Fruit fly (Drosophila melanogaster) whole organism, embryonic: ENCODE results near the gene CG43896.

Experiments
- Ada2b ChIP-seq: fragments of 200-800 bp; sonication (Bioruptor generic); IDR thresholded peaks from 2 replicates; pipeline ENCODE4 v1.3.6; 2022; ENCODE audit warnings: missing biosample characterization, missing genetic modification characterization
- Blimp-1 ChIP-seq: fragments of 200-800 bp; sonication (Bioruptor generic); optimal IDR thresholded peaks from 3 replicates; lab custom pipeline; 2018; ENCODE audit warnings: missing biosample characterization, missing genetic modification characterization, mild to moderate bottlenecking, moderate library complexity, missing genetic modification reagents
- CG10979 ChIP-seq: fragments of 200-800 bp; sonication (Bioruptor generic); optimal IDR thresholded peaks from 2 replicates; lab custom pipeline; 2018; ENCODE audit warnings: missing biosample characterization, mild to moderate bottlenecking, missing genetic modification characterization, moderate library complexity
- CG11504 ChIP-seq: fragments of 200-800 bp; sonication (Bioruptor generic); optimal IDR thresholded peaks from 3 replicates; lab custom pipeline; 2019; ENCODE audit warnings: missing biosample characterization, mild to moderate bottlenecking, missing genetic modification characterization, moderate library complexity
- CG11695 ChIP-seq: fragments of 200-800 bp; sonication (Bioruptor generic); IDR thresholded peaks from 3 replicates; pipeline ENCODE4 v1.3.6; 2022; ENCODE audit warnings: missing biosample characterization, missing genetic modification characterization
- CG14014 ChIP-seq: fragments of 200-800 bp; sonication (Bioruptor generic); IDR thresholded peaks from 2 replicates; pipeline ENCODE4 v1.3.6; 2022; ENCODE audit warnings: missing biosample characterization, missing genetic modification characterization
- CG1529 ChIP-seq: fragments of 200-800 bp; sonication (Bioruptor generic); optimal IDR thresholded peaks from 3 replicates; lab custom pipeline; 2018; ENCODE audit warnings: missing biosample characterization, missing genetic modification characterization
- CG1603 ChIP-seq: fragments of 200-800 bp; sonication (Bioruptor generic); optimal IDR thresholded peaks from 2 replicates; lab custom pipeline; 2019; ENCODE audit warnings: missing biosample characterization, mild to moderate bottlenecking, missing genetic modification characterization, moderate library complexity
- CG17359 ChIP-seq: fragments of 200-800 bp; sonication (Bioruptor generic); optimal IDR thresholded peaks from 3 replicates; lab custom pipeline; 2018; ENCODE audit warnings: missing biosample characterization, mild to moderate bottlenecking, missing genetic modification characterization, moderate library complexity
- CG1792 ChIP-seq: fragments of 200-800 bp; sonication (Bioruptor generic); optimal IDR thresholded peaks from 2 replicates; lab custom pipeline; 2016; ENCODE audit warnings: missing biosample characterization, missing genetic modification characterization
- CG18476 ChIP-seq: fragments of 200-800 bp; sonication (Bioruptor generic); optimal IDR thresholded peaks from 2 replicates; lab custom pipeline; 2016; ENCODE audit warnings: missing biosample characterization, mild to moderate bottlenecking, missing genetic modification characterization
- CG2712 ChIP-seq: fragments of 200-800 bp; optimal IDR thresholded peaks from 3 replicates; lab custom pipeline; 2019; ENCODE audit warnings: missing biosample characterization, mild to moderate bottlenecking, missing genetic modification characterization, moderate library complexity
- CG30020 ChIP-seq: fragments of 200-800 bp; optimal IDR thresholded peaks from 2 replicates; lab custom pipeline; 2019; ENCODE audit warnings: missing biosample characterization, mild to moderate bottlenecking, missing genetic modification characterization, moderate library complexity
- CG42726 ChIP-seq: fragments of 200-800 bp; sonication (Bioruptor generic); IDR thresholded peaks from 2 replicates; pipeline ENCODE4 v1.3.6; 2022; ENCODE audit warnings: missing biosample characterization, missing genetic modification characterization; ENCODE audit not compliant: partially characterized antibody
- CG4404 ChIP-seq: fragments of 200-800 bp; sonication (Bioruptor generic); IDR thresholded peaks from 2 replicates; pipeline ENCODE4 v1.3.6; 2022; ENCODE audit warnings: missing biosample characterization, missing genetic modification characterization
- CG6683 ChIP-seq: fragments of 200-800 bp; sonication (Bioruptor generic); optimal IDR thresholded peaks from 2 replicates; lab custom pipeline; 2017; ENCODE audit warnings: missing biosample characterization, mild to moderate bottlenecking, missing genetic modification characterization, missing genetic modification reagents
- CG7786 ChIP-seq: fragments of 200-800 bp; sonication (Bioruptor generic); optimal IDR thresholded peaks from 2 replicates; lab custom pipeline; 2016; ENCODE audit warnings: missing biosample characterization, missing genetic modification characterization
- Drgx ChIP-seq: fragments of 200-800 bp; sonication (Bioruptor generic); IDR thresholded peaks from 2 replicates; pipeline ENCODE4 v1.3.6; 2022; ENCODE audit warnings: missing biosample characterization, missing genetic modification characterization
- Ets65A ChIP-seq: fragments of 200-800 bp; sonication (Bioruptor generic); peaks from one replicate; lab custom pipeline; 2016; ENCODE audit warnings: missing biosample characterization, missing genetic modification characterization
- Hmr ChIP-seq: fragments of 200-800 bp; sonication (Bioruptor generic); optimal IDR thresholded peaks from 3 replicates; lab custom pipeline; 2017; ENCODE audit warnings: mild to moderate bottlenecking, missing biosample characterization, missing genetic modification reagents, missing genetic modification characterization
- Opbp ChIP-seq: fragments of 200-800 bp; sonication (Bioruptor generic); IDR thresholded peaks from 3 replicates; pipeline ENCODE4 v1.3.6; 2022; ENCODE audit warnings: missing biosample characterization, missing genetic modification characterization; ENCODE audit not compliant: partially characterized antibody
- Sox102F ChIP-seq: fragments of 200-800 bp; sonication (Bioruptor generic); optimal IDR thresholded peaks from 2 replicates; lab custom pipeline; 2018; ENCODE audit warnings: missing biosample characterization, mild to moderate bottlenecking, missing genetic modification characterization, moderate library complexity
- Spps ChIP-seq: fragments of 200-800 bp; sonication (Bioruptor generic); optimal IDR thresholded peaks from 2 replicates; lab custom pipeline; 2018; ENCODE audit warnings: missing biosample characterization, mild to moderate bottlenecking, missing genetic modification characterization
- Ssrp ChIP-seq: fragments of 200-800 bp; sonication (Bioruptor generic); optimal IDR thresholded peaks from 2 replicates; lab custom pipeline; 2018; ENCODE audit warnings: missing biosample characterization, mild to moderate bottlenecking, missing genetic modification characterization, moderate library complexity
- Usf ChIP-seq: fragments of 200-800 bp; sonication (Bioruptor generic); optimal IDR thresholded peaks from 2 replicates; lab custom pipeline; 2017; ENCODE audit warnings: missing genotype, missing biosample characterization, missing genetic modification characterization
- Xrp1 ChIP-seq: fragments of 200-800 bp; sonication (Bioruptor generic); IDR thresholded peaks from 2 replicates; pipeline ENCODE4 v1.3.6; 2022; ENCODE audit warnings: missing biosample characterization, missing genetic modification characterization
- bsh ChIP-seq, 2 experiments: fragments of 200-800 bp; sonication (Bioruptor generic); optimal IDR thresholded peaks; 2 replicates each; lab custom pipeline; 2017 to 2018; ENCODE audit warnings: mild to moderate bottlenecking in 2 of 2, missing biosample characterization in 2 of 2, missing genetic modification characterization in 2 of 2, moderate library complexity in 1 of 2
- crol ChIP-seq: fragments of 200-800 bp; sonication (Bioruptor generic); IDR thresholded peaks from 2 replicates; pipeline ENCODE4 v1.3.6; 2022; ENCODE audit warnings: missing biosample characterization, missing genetic modification characterization
- dan ChIP-seq: fragments of 200-800 bp; sonication (Bioruptor generic); IDR thresholded peaks from 2 replicates; pipeline ENCODE4 v1.3.6; 2022; ENCODE audit warnings: missing biosample characterization, missing genetic modification characterization
- dmrt11E ChIP-seq: fragments of 200-800 bp; sonication (Bioruptor generic); optimal IDR thresholded peaks from 3 replicates; lab custom pipeline; 2018; ENCODE audit warnings: missing biosample characterization, mild to moderate bottlenecking, missing genetic modification characterization, moderate library complexity
- esg ChIP-seq: fragments of 200-800 bp; sonication (Bioruptor generic); conservative IDR thresholded peaks from 2 replicates; pipeline ENCODE4 v1.3.6; 2022; ENCODE audit warnings: missing biosample characterization, missing genetic modification characterization
- fd102C ChIP-seq: fragments of 200-800 bp; sonication (Bioruptor generic); optimal IDR thresholded peaks from 2 replicates; lab custom pipeline; 2018; ENCODE audit warnings: missing biosample characterization, mild to moderate bottlenecking, missing genetic modification characterization, moderate library complexity
- fd96Cb ChIP-seq: fragments of 200-800 bp; sonication (Bioruptor generic); optimal IDR thresholded peaks from 2 replicates; lab custom pipeline; 2018; ENCODE audit warnings: missing biosample characterization, mild to moderate bottlenecking, missing genetic modification characterization, moderate library complexity
- gem ChIP-seq: fragments of 200-800 bp; sonication (Bioruptor generic); optimal IDR thresholded peaks from 2 replicates; lab custom pipeline; 2019; ENCODE audit warnings: missing biosample characterization, mild to moderate bottlenecking, missing genetic modification characterization, moderate library complexity
- hb ChIP-seq: fragments of 200-800 bp; sonication (Bioruptor generic); IDR thresholded peaks from 3 replicates; pipeline ENCODE4 v1.3.6; 2022; ENCODE audit warnings: missing biosample characterization, missing genetic modification characterization; ENCODE audit not compliant: partially characterized antibody
- jumu ChIP-seq: fragments of 200-800 bp; sonication (Bioruptor generic); optimal IDR thresholded peaks from 3 replicates; lab custom pipeline; 2016; ENCODE audit warnings: missing biosample characterization, missing genetic modification characterization
- nom ChIP-seq: fragments of 200-800 bp; sonication (Bioruptor generic); optimal IDR thresholded peaks from 2 replicates; lab custom pipeline; 2017; ENCODE audit warnings: missing biosample characterization, missing genetic modification characterization, mild to moderate bottlenecking, moderate library complexity, missing genetic modification reagents
- prd ChIP-seq, 3 experiments: fragments of >200 bp in 2 of 3; fragments of 200-800 bp in 1 of 3; sonication (Bioruptor generic) in 1 of 3; optimal IDR thresholded peaks in 2 of 3; IDR thresholded peaks in 1 of 3; 2 replicates in 2 of 3; 3 replicates in 1 of 3; pipeline versions ENCODE4 v1.3.6 to Lab custom; 2017 to 2022; ENCODE audit warnings: missing biosample characterization in 1 of 3, missing genetic modification characterization in 1 of 3
- row ChIP-seq: fragments of 200-800 bp; sonication (Bioruptor generic); IDR thresholded peaks from 3 replicates; pipeline ENCODE4 v1.3.6; 2022; ENCODE audit warnings: missing biosample characterization, missing genetic modification characterization
- sens ChIP-seq: fragments of 200-800 bp; sonication (Bioruptor generic); peaks from one replicate; lab custom pipeline; 2016; ENCODE audit warnings: missing biosample characterization, missing genetic modification characterization
- slp2 ChIP-seq: fragments of 200-800 bp; sonication (Bioruptor generic); optimal IDR thresholded peaks from 2 replicates; lab custom pipeline; 2016; ENCODE audit warnings: missing biosample characterization, missing genetic modification characterization
- tin ChIP-seq: fragments of 200-800 bp; sonication (Bioruptor generic); optimal IDR thresholded peaks from 3 replicates; lab custom pipeline; 2016; ENCODE audit warnings: missing biosample characterization, missing genetic modification characterization

CG43896 gene

dm6 chr3L:12023137-12023792 lies 47.4 kb downstream of the CG43896 start (continued):
- TF ChIP-seq Ssrp (tag; lab: Kevin White, UChicago): peak; percentile 33
- TF ChIP-seq esg (GFP tag; lab: Robert Waterston, UW): no peak
- no peak for TF ChIP-seq CG14014 (GFP tag; lab: Robert Waterston, UW)
- TF ChIP-seq dan (GFP tag; lab: Robert Waterston, UW): no peak
- TF ChIP-seq CG30020 (tag; lab: Kevin White, UChicago): no peak
- peak; percentile 41 for TF ChIP-seq Sox102F (GFP tag; lab: Kevin White, UChicago)
- TF ChIP-seq Opbp (GFP tag; lab: Robert Waterston, UW): no peak
- TF ChIP-seq dmrt11E: peak; percentile 9
- TF ChIP-seq Usf: no peak
- no peak for TF ChIP-seq crol (GFP tag; lab: Robert Waterston, UW)

dm6 chr3L:12024947-12025346 lies 49.0 kb downstream of the CG43896 start:
- peak in 1 of 2 experiments; percentile 33 for TF ChIP-seq bsh (GFP tag; optimal IDR thresholded peaks at IDR 0.05; lab: Kevin White, UChicago)
- peak; percentile 38 for TF ChIP-seq gem (tag; lab: Kevin White, UChicago)
- TF ChIP-seq Sox102F (GFP tag; lab: Kevin White, UChicago): peak; percentile 29
- TF ChIP-seq sens (GFP tag; lab: Kevin White, UChicago): peak; percentile 8
- TF ChIP-seq row (GFP tag; lab: Robert Waterston, UW): 0 out of 3 replicates have a peak, but pooled peaks have one; percentile 9
- TF ChIP-seq CG17359 (tag; lab: Kevin White, UChicago): peak; percentile 6
- no peak for TF ChIP-seq CG1792
- TF ChIP-seq CG6683: no peak
- TF ChIP-seq fd102C: no peak
- peak; percentile 10 for TF ChIP-seq Blimp-1 (GFP tag; lab: Kevin White, UChicago)

dm6 chr3L:12027929-12028328 lies 52.0 kb downstream of the CG43896 start:
- TF ChIP-seq CG7786 (GFP tag; lab: Kevin White, UChicago) (no peak), Spps (tag; lab: Kevin White, UChicago) (no peak), CG1529 (GFP tag; lab: Kevin White, UChicago) (no peak), jumu (GFP tag; lab: Kevin White, UChicago) (no peak), CG4404 (no peak)
- TF ChIP-seq, all 482 proteins: peak for 0

dm6 chr3L:12028534-12029029 lies 52.7 kb downstream of the CG43896 start:
- TF ChIP-seq hb (GFP tag; lab: Robert Waterston, UW): no peak
- TF ChIP-seq CG18476 (GFP tag; lab: Kevin White, UChicago): no peak
- TF ChIP-seq CG42726: 0 out of 2 replicates have a peak, but pooled peaks have one; percentile 23
- peak; percentile 71 for TF ChIP-seq Ets65A (GFP tag; lab: Kevin White, UChicago)
- TF ChIP-seq nom (GFP tag; lab: Kevin White, UChicago): peak; percentile 11

- TF ChIP-seq Drgx (GFP tag; lab: Robert Waterston, UW): peak; percentile 56
- TF ChIP-seq CG2712: peak; percentile 32
- peak; percentile 43 for TF ChIP-seq CG10979
- peak; percentile 15 for TF ChIP-seq tin (GFP tag; lab: Kevin White, UChicago)
- TF ChIP-seq CG11695 (GFP tag; lab: Robert Waterston, UW): 0 out of 3 replicates have a peak, but pooled peaks have one; percentile 32
- TF ChIP-seq slp2: no peak
- TF ChIP-seq CG1603: peak; percentile 9
- TF ChIP-seq fd96Cb (tag; lab: Kevin White, UChicago): peak; percentile 36
- TF ChIP-seq prd (optimal IDR thresholded peaks at IDR 0.05; lab: Kevin White, UChicago): no peak
- peak; percentile 56; the same call in 2 of the 3 replicates for TF ChIP-seq prd (GFP tag; IDR thresholded peaks at IDR 0.05; lab: Robert Waterston, UW)
- peak; percentile 49; the same call in 1 of the 2 replicates for TF ChIP-seq Ada2b (GFP tag; lab: Robert Waterston, UW)
- TF ChIP-seq Xrp1: peak; percentile 22; the same call in 1 of the 2 replicates
- peak; percentile 35 for TF ChIP-seq CG11504 (tag; lab: Kevin White, UChicago)
- TF ChIP-seq row (GFP tag; lab: Robert Waterston, UW): peak; percentile 37; the same call in 1 of the 3 replicates
- peak; percentile 25 for TF ChIP-seq Sox102F (GFP tag; lab: Kevin White, UChicago)
- no peak for TF ChIP-seq Hmr (GFP tag; lab: Kevin White, UChicago)
These were observed 54.6 kb downstream of the CG43896 start for dm6 chr3L:12030521-12030920.
